Fruit fly (Drosophila melanogaster) Kc167 (cell line): ENCODE results near the gene pum.

Experiments used
- Myc ChIP-seq: fragments of >200 bp; optimal IDR thresholded peaks from 2 replicates; lab custom pipeline; 2017; ENCODE audit warnings: missing external identifiers
- Sin3A ChIP-seq: fragments of >200 bp; optimal IDR thresholded peaks from 2 replicates; lab custom pipeline; 2018; ENCODE audit warnings: missing external identifiers
- h ChIP-seq: fragments of >200 bp; optimal IDR thresholded peaks from 3 replicates; lab custom pipeline; 2018; ENCODE audit warnings: missing external identifiers
- insv ChIP-seq: fragments of >200 bp; optimal IDR thresholded peaks from 3 replicates; lab custom pipeline; 2018; ENCODE audit warnings: missing external identifiers
- psq ChIP-seq: fragments of >200 bp; optimal IDR thresholded peaks from 2 replicates; lab custom pipeline; 2017; ENCODE audit warnings: missing external identifiers
- ttk ChIP-seq: sonication (Bioruptor generic); optimal IDR thresholded peaks from 2 replicates; lab custom pipeline; 2017; ENCODE audit warnings: missing external identifiers

The pum gene

DNA sequence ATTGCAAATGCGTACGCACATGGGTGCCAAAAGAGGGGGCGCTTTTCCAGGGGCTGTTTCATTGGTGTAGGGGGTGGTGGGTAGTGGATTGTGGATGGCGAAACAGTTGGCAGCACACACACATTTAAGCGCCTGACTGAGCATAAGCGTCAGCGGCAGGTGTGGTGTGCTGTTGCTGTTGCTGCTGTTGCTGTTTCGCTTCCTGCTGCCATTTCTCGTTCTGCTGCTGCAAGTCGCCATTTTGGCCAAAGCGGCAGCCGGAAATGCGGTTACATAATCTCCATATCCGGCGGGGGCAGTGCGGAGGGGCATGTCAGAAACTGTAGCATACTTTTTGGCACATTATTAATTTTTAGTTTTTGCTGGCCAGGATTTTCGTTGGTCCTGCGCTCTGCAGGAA, 132.7 kb downstream of the pum start:
- TF ChIP-seq h (lab: Kevin White, UChicago) (no peak), insv (no peak), psq (no peak), Sin3A (lab: Kevin White, UChicago) (no peak), ttk (no peak), Myc (lab: Kevin White, UChicago) (no peak)

DNA sequence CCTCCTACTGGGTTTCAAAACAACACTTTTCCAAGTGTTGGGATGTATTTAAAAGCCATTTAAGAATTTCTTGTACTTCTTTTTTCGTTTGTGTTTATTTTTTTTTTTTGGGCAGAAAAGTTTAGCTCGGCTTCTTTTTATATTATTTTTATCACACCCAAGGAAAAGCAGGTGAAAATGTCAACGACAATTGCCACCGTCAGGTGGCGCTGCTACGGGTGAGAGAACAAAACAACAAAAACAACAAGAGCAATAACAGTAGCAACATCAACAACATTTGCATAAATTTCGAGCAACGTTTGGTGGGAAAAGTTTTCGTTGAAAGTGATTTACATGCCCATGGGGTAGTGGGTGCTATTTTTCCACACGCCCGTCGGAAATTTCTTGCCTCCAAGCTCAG, 147.2 kb downstream of the pum start:
- no peak for TF ChIP-seq psq
- no peak for TF ChIP-seq h (lab: Kevin White, UChicago)
- TF ChIP-seq Myc (lab: Kevin White, UChicago) = no peak
- TF ChIP-seq insv = no peak
- TF ChIP-seq ttk = no peak

DNA sequence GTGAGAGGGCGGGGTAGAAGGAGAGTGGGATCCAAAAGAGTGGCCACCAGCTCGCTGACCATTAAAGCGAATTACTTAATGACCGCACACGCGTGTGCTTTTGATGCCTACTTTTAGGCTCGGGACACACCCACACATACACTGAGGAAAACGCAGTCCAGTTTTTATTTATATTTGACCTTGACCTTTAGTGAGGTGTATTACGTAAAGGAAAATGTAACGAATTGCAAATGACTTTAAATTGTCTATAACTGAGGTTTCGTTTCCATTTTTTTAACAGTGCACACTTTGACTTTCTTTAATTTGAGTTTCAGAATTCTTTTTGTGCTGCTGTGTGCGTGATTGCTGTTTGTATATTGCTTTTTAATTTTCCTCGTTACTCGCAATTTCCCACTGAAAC, 152.2 kb downstream of the pum start:
- TF ChIP-seq Myc (lab: Kevin White, UChicago) (no peak), Sin3A (lab: Kevin White, UChicago) (no peak), psq (no peak)

DNA sequence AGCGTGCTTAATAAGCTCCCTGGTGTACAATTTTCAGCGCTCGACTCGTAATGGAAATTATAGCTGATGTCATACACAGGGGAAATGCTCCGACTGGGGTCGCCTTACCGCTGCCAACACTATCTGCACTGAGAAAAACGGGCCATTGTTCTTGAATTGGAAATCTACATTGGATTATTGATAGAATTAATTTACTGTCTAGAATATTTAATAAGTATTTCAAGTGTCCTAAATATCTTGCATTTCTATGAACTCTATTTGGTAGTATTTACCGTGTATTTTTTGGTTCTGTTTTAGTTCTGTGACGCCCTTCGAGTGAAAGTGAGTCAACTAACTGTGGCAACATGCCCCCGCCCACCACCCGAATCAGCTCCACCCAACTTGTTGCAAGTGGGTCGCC, 154.1 kb downstream of the pum start:
- TF ChIP-seq insv (no peak), ttk (no peak), Sin3A (lab: Kevin White, UChicago) (no peak), Myc (lab: Kevin White, UChicago) (no peak), psq (no peak), h (lab: Kevin White, UChicago) (no peak)

DNA sequence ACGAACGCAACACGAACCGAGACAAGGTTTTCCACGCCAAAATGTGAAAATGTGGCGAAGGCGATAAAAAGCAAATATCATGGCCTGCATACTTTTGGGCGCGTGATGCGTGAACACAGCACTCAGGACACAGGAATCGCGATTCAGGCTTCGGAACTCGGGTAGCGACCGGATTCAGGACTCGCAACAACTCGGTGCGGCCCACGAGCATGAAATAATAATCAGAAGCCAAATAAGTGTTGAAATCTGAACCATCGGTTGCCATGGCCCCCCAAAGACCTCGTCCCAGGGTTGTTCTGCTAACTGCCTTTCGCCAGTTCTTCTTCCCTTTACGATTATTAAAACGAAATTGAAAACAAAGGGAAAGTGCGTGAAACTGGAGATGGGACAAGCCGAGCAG, 155.2 kb downstream of the pum start:
- no peak for TF ChIP-seq Sin3A (lab: Kevin White, UChicago)

DNA sequence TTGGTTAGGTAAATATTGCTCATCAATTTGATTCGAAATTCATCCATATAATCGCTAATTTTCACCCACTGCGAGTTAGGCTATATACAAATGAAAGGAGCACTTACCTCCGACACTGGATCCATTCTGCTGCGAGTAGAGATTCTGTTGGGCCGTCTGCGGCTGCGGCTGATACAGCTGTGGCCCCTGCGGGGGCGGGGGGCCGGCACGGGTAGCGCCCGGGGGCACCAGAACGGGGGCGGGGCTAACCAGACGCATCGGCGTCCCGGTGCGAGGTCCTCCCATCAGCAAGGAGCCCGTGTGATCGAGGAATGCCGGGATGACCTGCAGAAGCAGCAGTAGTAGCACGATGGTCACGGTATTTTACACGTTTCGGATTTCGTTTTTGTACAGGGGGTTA, 157.8 kb downstream of the pum start:
- no peak for TF ChIP-seq insv
- no peak for TF ChIP-seq h (lab: Kevin White, UChicago)
- no peak for TF ChIP-seq Myc (lab: Kevin White, UChicago)
- TF ChIP-seq ttk = no peak
- no peak for TF ChIP-seq Sin3A (lab: Kevin White, UChicago)
- TF ChIP-seq psq = no peak

DNA sequence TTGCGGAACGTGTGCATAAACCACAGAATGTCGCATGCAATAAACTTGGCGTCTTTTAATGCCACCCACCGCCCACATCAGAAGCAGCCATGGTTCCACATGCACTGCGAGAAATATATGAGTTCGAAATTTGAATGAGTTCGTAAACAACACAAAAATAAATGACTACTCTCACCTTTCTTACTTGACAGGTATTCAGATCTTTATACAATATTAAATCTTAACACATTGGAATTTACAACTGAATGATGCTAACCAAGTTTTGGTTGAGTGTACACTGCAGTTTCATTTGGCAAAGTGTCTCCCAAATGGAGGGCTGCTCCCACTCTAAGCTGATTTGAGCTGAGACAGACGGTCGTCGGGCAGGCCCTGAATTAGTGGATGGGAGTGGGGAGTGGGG, 162.5 kb downstream of the pum start:
- TF ChIP-seq insv (no peak), Sin3A (lab: Kevin White, UChicago) (no peak), h (lab: Kevin White, UChicago) (no peak), psq (no peak), ttk (no peak), Myc (lab: Kevin White, UChicago) (no peak)

DNA sequence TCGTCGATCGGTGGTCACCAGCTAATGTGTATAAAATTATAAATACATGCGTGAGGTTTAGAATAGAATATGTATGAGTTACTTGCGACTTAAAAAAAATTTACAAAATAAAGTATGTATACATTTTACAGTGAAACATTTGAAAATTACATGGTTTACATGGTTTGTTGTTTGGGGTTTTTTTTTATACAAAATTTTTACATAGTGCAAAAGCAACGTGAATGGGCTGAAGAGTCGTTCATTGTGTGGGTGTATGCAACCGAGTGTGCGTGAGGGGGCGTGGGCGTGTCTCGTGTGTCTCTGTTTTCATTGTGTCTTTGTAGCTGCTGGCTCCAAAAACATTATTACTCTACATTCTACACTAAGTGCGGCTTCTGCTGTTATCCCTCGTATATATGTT, 167.6 kb downstream of the pum start:
- no peak for TF ChIP-seq insv
- no peak for TF ChIP-seq h (lab: Kevin White, UChicago)
- no peak for TF ChIP-seq psq
- TF ChIP-seq Myc (lab: Kevin White, UChicago) = no peak
- no peak for TF ChIP-seq ttk
- TF ChIP-seq Sin3A (lab: Kevin White, UChicago) = no peak

DNA sequence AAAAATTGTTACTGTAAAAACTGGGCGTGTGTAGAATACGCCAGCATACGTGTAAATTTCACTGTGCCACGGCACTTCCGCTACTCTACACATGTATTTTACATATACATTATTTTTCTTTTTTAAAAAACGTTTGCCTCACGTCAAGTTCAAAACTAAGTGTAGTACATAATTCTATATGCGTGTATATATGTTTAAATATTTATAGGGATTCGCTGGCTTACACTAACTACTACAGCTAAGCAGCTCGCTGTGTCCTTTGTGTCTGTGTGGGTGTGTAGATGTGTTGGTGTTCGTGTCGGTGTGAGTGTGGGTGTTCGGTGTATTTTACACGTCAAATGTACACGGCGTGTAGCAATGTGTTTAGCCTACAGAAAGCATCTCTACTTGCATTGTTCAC, 169.1 kb downstream of the pum start:
- TF ChIP-seq h (lab: Kevin White, UChicago) = no peak
- no peak for TF ChIP-seq Myc (lab: Kevin White, UChicago)
- TF ChIP-seq ttk = no peak
- no peak for TF ChIP-seq insv
- no peak for TF ChIP-seq psq
- TF ChIP-seq Sin3A (lab: Kevin White, UChicago) = no peak

DNA sequence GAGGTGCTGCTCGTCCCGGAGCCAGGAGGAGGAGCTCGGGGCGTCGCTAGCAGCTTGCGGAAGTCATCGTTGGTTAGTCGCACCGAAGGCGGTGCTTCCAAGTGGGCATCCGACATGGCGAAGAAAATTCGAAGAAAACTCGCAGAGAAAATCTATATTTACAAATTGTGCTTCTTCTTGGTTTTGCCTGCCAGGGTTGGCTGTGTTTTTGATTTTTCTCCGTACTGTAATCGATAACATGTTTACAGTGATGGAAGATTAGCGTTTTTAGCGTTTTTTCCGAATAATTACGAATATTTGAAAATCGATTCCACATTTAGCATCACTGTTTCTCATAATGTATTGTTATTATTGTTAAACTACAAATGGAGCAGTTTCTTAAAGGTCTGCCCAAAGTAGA, 172.6 kb downstream of the pum start, which contains the start of the genes beag and Ada:
TSS of gene beag (minus strand) at position 205 of the 400 bp plus-strand sequence.
TSS of gene Ada (plus strand) at position 310 of the 400 bp plus-strand sequence.
- TF ChIP-seq psq (no peak), ttk (no peak)

DNA sequence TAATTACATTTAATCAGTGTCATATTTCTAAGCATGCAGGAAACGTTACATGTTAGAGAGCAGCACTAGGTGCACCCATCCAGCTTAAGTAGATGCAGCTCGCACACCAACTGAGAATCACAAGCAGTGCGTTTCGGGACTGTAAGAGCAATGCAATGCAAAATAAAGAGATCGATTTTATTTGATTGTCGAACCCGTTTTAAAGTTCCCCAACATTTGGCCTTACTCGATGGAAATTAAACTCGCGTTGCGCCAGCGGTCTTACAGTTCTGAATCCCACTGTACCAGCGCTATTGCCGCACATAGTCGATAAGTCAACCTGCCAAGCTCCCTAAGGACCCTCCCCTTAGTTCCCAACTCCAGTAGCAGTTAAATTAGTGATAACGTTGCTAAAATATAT, 174.7 kb downstream of the pum start:
- TF ChIP-seq psq (no peak), insv (no peak), Sin3A (lab: Kevin White, UChicago) (no peak), h (lab: Kevin White, UChicago) (no peak), ttk (no peak), Myc (lab: Kevin White, UChicago) (no peak)

DNA sequence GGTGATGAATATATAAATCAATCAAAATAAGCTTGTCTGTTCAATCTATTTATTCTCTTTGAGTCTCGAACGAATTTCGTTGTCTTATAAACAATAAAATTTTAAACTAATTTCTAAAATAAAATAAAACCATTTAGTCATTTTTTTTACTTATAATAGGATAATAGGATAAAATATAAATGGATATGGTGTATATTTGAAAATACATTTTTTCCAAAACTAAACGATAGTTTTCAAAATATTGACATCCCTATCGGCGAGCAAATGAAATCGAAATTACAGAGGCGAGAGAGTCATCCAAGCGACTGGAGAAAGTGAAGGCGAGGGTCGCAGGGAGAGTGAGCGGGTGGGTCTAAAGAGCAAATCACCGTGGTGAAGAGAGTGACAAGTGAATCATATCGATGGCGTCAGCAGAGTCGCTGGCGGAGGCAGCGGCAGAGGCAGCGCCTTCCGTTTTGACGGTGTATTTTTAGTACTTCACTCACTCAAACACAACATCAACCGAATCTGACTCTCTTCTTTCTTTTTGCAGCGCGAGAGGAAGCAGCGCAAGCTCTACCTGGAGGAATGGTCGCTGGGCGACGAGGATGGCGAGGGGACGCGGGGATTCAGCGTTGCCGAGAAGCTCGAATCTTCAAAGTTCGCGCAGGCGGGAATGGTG, 180.0 kb downstream of the pum start:
- no peak for TF ChIP-seq Sin3A (lab: Kevin White, UChicago)
- TF ChIP-seq ttk = no peak
- TF ChIP-seq Myc (lab: Kevin White, UChicago) = no peak
- TF ChIP-seq h (lab: Kevin White, UChicago) = no peak
- no peak for TF ChIP-seq insv
- TF ChIP-seq psq = no peak

DNA sequence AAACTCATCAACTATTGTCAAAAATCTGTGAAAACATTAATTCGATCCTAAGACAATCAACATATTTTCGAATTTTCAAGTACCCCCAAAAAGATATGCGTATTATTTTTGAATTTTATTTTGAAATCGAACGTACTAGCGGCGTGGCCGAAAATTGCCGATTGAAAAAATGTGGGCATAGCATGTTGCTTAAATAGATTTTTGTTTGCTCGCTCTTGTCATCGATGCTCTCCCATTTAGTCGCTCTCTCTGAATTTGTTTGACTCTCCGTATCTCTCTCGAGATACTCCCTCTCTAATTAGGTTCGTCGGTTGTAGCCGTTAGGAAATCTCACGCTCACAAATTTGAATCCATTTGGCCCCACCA, 180.5 kb downstream of the pum start:
- TF ChIP-seq Myc (lab: Kevin White, UChicago) (no peak), ttk (no peak), h (lab: Kevin White, UChicago) (no peak), Sin3A (lab: Kevin White, UChicago) (no peak)

DNA sequence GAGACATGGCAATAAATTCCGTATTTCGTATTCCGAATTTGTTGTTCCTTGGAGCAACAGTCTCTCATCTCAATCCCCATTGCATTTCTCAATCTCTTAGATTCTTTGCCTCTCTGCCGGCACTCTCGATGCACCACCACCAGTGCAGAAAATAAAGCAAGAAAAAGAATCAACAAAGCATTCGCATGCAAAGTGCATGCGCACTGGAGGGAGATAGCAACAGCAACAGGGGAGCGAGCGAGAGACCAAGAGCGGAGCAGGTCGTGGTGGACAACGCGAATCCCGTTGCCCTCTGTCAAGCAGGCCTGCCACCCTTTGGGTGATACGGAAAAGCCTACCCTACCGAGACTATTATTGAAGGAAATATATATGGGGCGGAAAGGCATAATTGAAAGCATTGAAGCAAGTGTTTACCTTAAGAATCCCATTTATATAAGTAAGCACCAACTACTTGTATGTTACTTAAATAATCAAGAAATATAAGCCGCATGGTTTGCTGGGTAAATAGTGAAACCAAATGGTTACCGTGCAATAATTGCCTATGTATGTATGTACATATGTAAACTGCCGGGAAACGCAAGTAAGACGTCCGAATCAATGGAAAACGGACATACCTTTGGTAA, 181.0 kb downstream of the pum start:
- TF ChIP-seq Myc (lab: Kevin White, UChicago) (no peak), ttk (no peak)
